Fruit fly (Drosophila melanogaster): Measurements from ENCODE around the gene CG17944.

DNA sequence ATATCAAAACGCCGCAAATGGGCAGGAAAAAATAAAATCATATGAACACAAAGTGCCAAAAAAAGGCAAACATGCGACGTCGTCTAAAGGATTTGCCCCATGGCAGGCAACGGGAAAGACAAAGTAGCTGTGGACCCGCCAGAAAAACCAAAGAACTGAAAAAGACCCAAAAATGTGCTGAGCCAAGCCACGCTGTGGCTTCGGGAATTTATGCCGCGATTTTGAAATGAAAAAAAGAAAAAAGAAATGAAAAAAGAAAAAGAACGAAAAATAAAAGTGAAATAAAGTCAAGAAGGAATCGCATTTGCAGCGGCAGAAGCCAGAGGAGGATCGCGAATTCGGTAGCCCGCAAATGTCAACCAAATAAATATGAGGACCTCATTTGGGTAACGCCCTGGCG lies 39.4 kb downstream of the CG17944 start:
- TF ChIP-seq CG9139 (GFP tag; optimal IDR thresholded peaks at IDR 0.05) (no peak), svp (GFP tag) (no peak), OdsH (GFP tag; optimal IDR thresholded peaks at IDR 0.05) (no peak)

All from whole organism, prepupa.